In the genomic region with DNA sequence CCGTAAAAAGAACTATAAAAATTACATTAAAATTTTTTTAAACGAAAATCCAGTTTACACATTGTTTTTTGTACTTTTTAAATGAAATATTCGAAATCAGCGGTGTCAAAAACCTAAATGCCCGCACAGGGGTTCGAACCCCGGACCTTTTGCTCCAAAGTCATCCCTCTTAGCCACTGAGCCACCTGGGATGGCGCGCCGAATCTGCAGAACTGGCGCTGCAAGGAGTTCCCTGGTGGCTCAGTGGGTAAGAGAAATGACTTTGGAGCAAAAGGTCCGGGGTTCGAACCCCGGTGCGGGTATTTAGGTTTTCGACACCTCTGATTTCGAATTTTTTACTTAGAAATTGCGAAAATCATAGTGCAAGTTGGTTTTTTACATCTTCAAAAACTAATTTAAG, we compare ENCODE assay signal across 2 worm cellular contexts.
A peak's percentile ranks its signal among the peaks of the same experiment; 100 is the strongest.
TF ChIP-seq lines count a peak whose summit lies in the region.

No protein-coding gene starts in this region.

TF ChIP-seq in whole organism, L4 larva, 104 proteins besides CTCF, POLR2A, EP300 and RAD21:
- TF ChIP-seq lin-15B (tag; optimal IDR thresholded peaks at IDR 0.05; lab: Kevin White, UChicago) (no peak), vab-7 (GFP tag; IDR thresholded peaks at IDR 0.05; lab: Robert Waterston, UW) (0 out of 2 replicates have a peak, but pooled peaks have one; percentile 10), set-16 (GFP tag; IDR thresholded peaks at IDR 0.05; lab: Robert Waterston, UW) (peak; percentile 39; the same call in 1 of the 2 replicates), unc-62 (GFP tag; optimal IDR thresholded peaks at IDR 0.05 in 1 of 2; lab: Kevin White, UChicago) (no peak), unc-62 (tag; optimal IDR thresholded peaks at IDR 0.05; lab: Kevin White, UChicago) (no peak), F44E2.7 (GFP tag; IDR thresholded peaks at IDR 0.05; lab: Robert Waterston, UW) (0 out of 2 replicates have a peak, but pooled peaks have one; percentile 55), ceh-82 (tag; optimal IDR thresholded peaks at IDR 0.05; lab: Kevin White, UChicago) (no peak), aha-1 (tag; lab: Kevin White, UChicago) (no peak), php-3 (GFP tag; IDR thresholded peaks at IDR 0.05; lab: Robert Waterston, UW) (no peak), snpc-1.2 (GFP tag; IDR thresholded peaks at IDR 0.05; lab: Robert Waterston, UW) (no peak), duxl-1 (tag; optimal IDR thresholded peaks at IDR 0.05; lab: Kevin White, UChicago; ENCODE audit: poor library complexity) (no peak), egl-43 (GFP tag; IDR thresholded peaks at IDR 0.05; lab: Robert Waterston, UW) (no peak), fos-1 (tag; optimal IDR thresholded peaks at IDR 0.05; lab: Kevin White, UChicago) (no peak), lin-29 (GFP tag; IDR thresholded peaks at IDR 0.05; lab: Robert Waterston, UW) (no peak), nhr-41 (GFP tag; IDR thresholded peaks at IDR 0.05; lab: Robert Waterston, UW) (no peak), tra-1 (GFP tag; IDR thresholded peaks at IDR 0.05; lab: Robert Waterston, UW) (no peak), F37D6.2 (tag; optimal IDR thresholded peaks at IDR 0.05; lab: Kevin White, UChicago) (no peak), D1046.2 (GFP tag; IDR thresholded peaks at IDR 0.05; lab: Robert Waterston, UW) (no peak), madf-5 (GFP tag; IDR thresholded peaks at IDR 0.05; lab: Robert Waterston, UW) (0 out of 4 replicates have a peak, but pooled peaks of 1 of the 2 experiments have one; percentile 30), madf-9 (GFP tag; conservative IDR thresholded peaks at IDR 0.05; lab: Robert Waterston, UW) (no peak), nhr-6 (tag; optimal IDR thresholded peaks at IDR 0.05; lab: Kevin White, UChicago) (no peak), tag-97 (GFP tag; IDR thresholded peaks at IDR 0.05; lab: Robert Waterston, UW) (no peak)

TF ChIP-seq in whole organism, young adult, 124 proteins besides CTCF, POLR2A, EP300 and RAD21:
- TF ChIP-seq aptf-2 (GFP tag; conservative IDR thresholded peaks at IDR 0.05; lab: Robert Waterston, UW) (no peak), rpc-1 (optimal IDR thresholded peaks at IDR 0.05; lab: Kevin White, UChicago) (no peak), rpc-1 (tag; optimal IDR thresholded peaks at IDR 0.05; lab: Kevin White, UChicago) (peak; percentile 37), nhr-120 (GFP tag; IDR thresholded peaks at IDR 0.05; lab: Robert Waterston, UW) (no peak), bed-2 (GFP tag; IDR thresholded peaks at IDR 0.05; lab: Robert Waterston, UW) (no peak), lsl-1 (GFP tag; optimal IDR thresholded peaks at IDR 0.05; lab: Kevin White, UChicago) (no peak), egrh-3 (GFP tag; IDR thresholded peaks at IDR 0.05; lab: Robert Waterston, UW) (no peak; the same call in 1 of the 2 replicates), ekl-4 (GFP tag; IDR thresholded peaks at IDR 0.05; lab: Robert Waterston, UW) (no peak), tbp1 (GFP tag; optimal IDR thresholded peaks at IDR 0.05; lab: Kevin White, UChicago) (peak; percentile 54), rec-8 (tag; optimal IDR thresholded peaks at IDR 0.05; lab: Kevin White, UChicago) (no peak), madf-8 (GFP tag; conservative IDR thresholded peaks at IDR 0.05; lab: Robert Waterston, UW) (no peak), efl-1 (GFP tag; optimal IDR thresholded peaks at IDR 0.05; lab: Kevin White, UChicago) (no peak)
TF ChIP-seq in whole organism, young adult: peak in this region for 2.
